Worm (Caenorhabditis elegans) whole organism, midembryonic: ENCODE data around the gene clec-181.

Source experiments
- flt-1 ChIP-seq: fragments of 200-800 bp; sonication (Bioruptor generic); IDR thresholded peaks from 2 replicates; pipeline ENCODE4 v1.3.6; 2022; ENCODE audit warnings: missing genetic modification characterization, missing compliant biosample characterization
- ztf-23 ChIP-seq: fragments of 200-800 bp; sonication (Bioruptor generic); IDR thresholded peaks from 2 replicates; pipeline ENCODE4 v1.3.6; 2022; ENCODE audit warnings: missing genetic modification reagents, missing genetic modification characterization, missing compliant biosample characterization

DNA sequence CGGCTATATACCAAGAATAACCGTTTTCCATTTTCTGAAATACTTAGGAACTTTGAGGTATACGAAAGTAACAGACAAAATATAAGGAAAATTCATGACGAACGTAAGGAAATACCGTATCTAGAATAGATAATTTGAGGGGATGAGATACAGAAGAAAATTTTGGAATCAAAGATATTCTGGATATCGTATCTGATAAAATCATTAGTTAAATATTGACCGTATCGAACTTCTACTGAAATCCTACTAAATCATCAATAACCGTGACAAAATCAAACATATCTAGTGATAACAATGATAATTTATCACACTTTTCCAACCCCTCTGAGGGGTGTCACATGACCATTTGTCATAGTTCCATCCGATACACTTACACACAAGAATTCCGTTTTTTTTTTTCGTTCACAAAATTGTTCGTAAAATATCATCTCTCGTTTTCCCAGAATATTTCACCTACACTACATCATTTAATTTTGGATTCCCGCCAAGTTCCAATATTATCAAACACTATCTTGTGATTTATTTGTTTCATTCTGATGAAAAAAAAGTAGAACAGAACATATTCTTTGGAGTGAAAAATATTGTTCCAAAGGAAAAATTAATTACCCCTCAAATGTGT is 5.0 kb downstream of the clec-181 start, which contains the start of gene Y59H11AR.4:
- TF ChIP-seq ztf-23 (GFP tag; lab: Robert Waterston, UW): no peak
- no peak for TF ChIP-seq flt-1 (GFP tag; lab: Robert Waterston, UW)
